Worm (Caenorhabditis elegans) whole organism, mixed stage, embryonic: ENCODE data around the gene sqv-7.

Experiments used
- blmp-1 ChIP-seq: fragments of 150-350 bp; optimal IDR thresholded peaks from 2 replicates; lab custom pipeline; 2014; ENCODE audit warnings: missing biosample characterization, missing genetic modification characterization
- elt-1 ChIP-seq: sonication (generic microtip); optimal IDR thresholded peaks from 2 replicates; lab custom pipeline; 2017; ENCODE audit warnings: missing genetic modification characterization, mild to moderate bottlenecking, missing compliant biosample characterization, antibody characterized with exemption, moderate library complexity, borderline replicate concordance; ENCODE audit not compliant: insufficient read depth
- elt-3 ChIP-seq: fragments of 150-350 bp; optimal IDR thresholded peaks from 2 replicates; lab custom pipeline; 2014; ENCODE audit warnings: missing biosample characterization, missing genetic modification characterization
- nhr-12 ChIP-seq: fragments of 150-350 bp; optimal IDR thresholded peaks from 2 replicates; lab custom pipeline; 2014; ENCODE audit warnings: missing biosample characterization, missing genetic modification characterization
- nhr-237 ChIP-seq: fragments of 150-350 bp; optimal IDR thresholded peaks from 2 replicates; lab custom pipeline; 2014; ENCODE audit warnings: missing biosample characterization, missing genetic modification characterization
- snpc-4 ChIP-seq: fragments of 150-350 bp; optimal IDR thresholded peaks from 2 replicates; lab custom pipeline; 2014; ENCODE audit warnings: missing biosample characterization, missing genetic modification characterization
- unc-39 ChIP-seq: fragments of 150-350 bp; optimal IDR thresholded peaks from 2 replicates; lab custom pipeline; 2014; ENCODE audit warnings: missing biosample characterization, missing genetic modification characterization
- unc-62 ChIP-seq: fragments of 150-350 bp; optimal IDR thresholded peaks from 2 replicates; lab custom pipeline; 2014; ENCODE audit warnings: missing biosample characterization, missing genetic modification reagents, missing genetic modification characterization
- ztf-11 ChIP-seq: fragments of 150-350 bp; optimal IDR thresholded peaks from 2 replicates; lab custom pipeline; 2014; ENCODE audit warnings: missing biosample characterization, missing genetic modification characterization

DNA sequence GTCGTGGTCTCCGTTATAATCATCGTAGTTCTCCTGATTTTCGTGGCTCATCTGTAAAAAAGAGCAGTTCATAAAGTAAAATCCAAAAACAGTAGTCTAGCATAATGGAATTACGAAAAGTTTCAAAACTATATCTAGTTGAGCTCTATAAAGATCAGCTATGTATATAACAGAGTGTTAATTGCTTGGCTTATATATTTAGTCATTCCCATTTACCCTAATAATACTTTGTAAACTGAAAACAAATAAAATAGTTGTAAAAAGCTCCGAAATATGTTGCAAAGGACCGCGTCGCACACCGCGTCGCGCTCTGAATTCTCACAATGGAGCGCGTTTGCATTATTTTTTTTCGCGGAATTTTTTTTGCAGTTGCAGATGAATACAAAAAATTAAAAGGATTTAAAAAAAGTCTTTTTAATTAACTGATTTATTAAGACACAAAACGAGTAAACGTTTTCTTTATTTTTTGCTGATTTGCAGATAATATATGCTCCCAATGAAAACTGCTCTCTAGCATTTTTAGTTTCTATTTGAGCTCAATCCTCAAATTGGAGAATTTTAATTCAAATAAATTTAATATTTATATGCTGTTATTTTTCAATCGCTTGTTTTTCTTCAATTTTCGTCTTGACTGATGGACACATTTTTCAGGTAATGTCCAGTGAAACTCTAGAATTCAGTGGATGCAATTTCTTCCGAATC, 37.7 kb upstream of the sqv-7 start, which contains the start of the genes tcer-1 and ZK1127.5:
- TF ChIP-seq elt-1 (tag; lab: Kevin White, UChicago) (no peak), blmp-1 (tag; lab: Kevin White, UChicago) (no peak), snpc-4 (no peak), unc-39 (tag; lab: Kevin White, UChicago) (no peak), nhr-12 (tag; lab: Kevin White, UChicago) (no peak), unc-62 (no peak), nhr-237 (tag; lab: Kevin White, UChicago) (peak; percentile 54), ztf-11 (tag; lab: Kevin White, UChicago) (no peak), elt-3 (tag; lab: Kevin White, UChicago) (no peak)
